Fruit fly (Drosophila melanogaster): Measurements from ENCODE around the gene lectin-37Db.

DNA sequence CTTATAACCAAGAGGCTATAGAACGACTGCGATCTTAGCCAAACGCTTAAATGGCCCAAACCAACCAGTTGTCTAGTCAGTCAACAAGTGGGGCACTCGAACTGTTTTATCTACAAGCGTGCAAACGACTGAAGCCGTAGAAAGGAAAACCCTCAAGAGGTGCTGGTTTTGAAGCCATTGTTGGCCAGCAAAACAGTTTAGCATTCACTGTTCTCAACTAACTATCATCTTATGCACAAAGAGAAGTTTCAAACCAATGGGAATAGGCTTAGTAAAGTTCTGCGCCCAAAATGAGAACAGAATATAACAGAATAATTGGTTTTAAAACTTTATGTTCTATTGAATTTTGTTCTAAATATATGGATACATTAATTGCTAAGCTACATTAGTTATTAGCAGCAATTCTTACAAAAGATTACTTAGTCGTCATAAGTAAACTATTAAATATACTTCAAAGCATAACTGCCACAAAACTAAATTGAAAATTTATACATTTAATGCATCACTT is 25.1 kb upstream of the lectin-37Db start, which contains the start of gene CG31798:
- TF ChIP-seq Mnt (GFP tag; optimal IDR thresholded peaks at IDR 0.05) (no peak), Hr96 (GFP tag; optimal IDR thresholded peaks at IDR 0.05) (no peak), cic (GFP tag; optimal IDR thresholded peaks at IDR 0.05) (no peak), CG5204 (GFP tag; optimal IDR thresholded peaks at IDR 0.05) (no peak), kay (GFP tag; ENCODE audit: borderline replicate concordance) (no peak), CG33017 (tag; optimal IDR thresholded peaks at IDR 0.05) (no peak), CG14711 (tag; optimal IDR thresholded peaks at IDR 0.05) (no peak), bab1 (GFP tag; optimal IDR thresholded peaks at IDR 0.05) (no peak), CG7045 (GFP tag; optimal IDR thresholded peaks at IDR 0.05) (no peak), ovo (GFP tag; optimal IDR thresholded peaks at IDR 0.05) (no peak)
